Fruit fly (Drosophila melanogaster) whole organism, wandering third instar larva: ENCODE results near the gene sle.
A peak's percentile ranks its signal among the peaks of the same experiment; 100 is the strongest.
"Not testable (repeated sequence)": the region's sequence is repeated elsewhere in the genome, so short reads cannot be mapped to it uniquely, and the experiment has no call there.

Experiments
- CG9705 ChIP-seq: fragments of 200-800 bp; sonication (Bioruptor generic); optimal IDR thresholded peaks from 2 replicates; lab custom pipeline; 2018; ENCODE audit warnings: missing biosample characterization, mild to moderate bottlenecking, missing genetic modification characterization
- Dfd ChIP-seq: fragments of >200 bp; optimal IDR thresholded peaks from 2 replicates; lab custom pipeline; 2017; ENCODE audit warnings: missing biosample characterization, missing genetic modification characterization
- GATAd ChIP-seq: sonication (Bioruptor generic); optimal IDR thresholded peaks from 2 replicates; lab custom pipeline; 2016; ENCODE audit warnings: missing biosample characterization, missing genetic modification characterization
- HLH106 ChIP-seq: fragments of 200-800 bp; optimal IDR thresholded peaks from 3 replicates; lab custom pipeline; 2019; ENCODE audit warnings: missing biosample characterization, mild to moderate bottlenecking, missing genetic modification characterization, moderate library complexity
- Hnf4 ChIP-seq: fragments of 200-800 bp; sonication (Bioruptor generic); optimal IDR thresholded peaks from 2 replicates; lab custom pipeline; 2016; ENCODE audit warnings: missing biosample characterization, mild to moderate bottlenecking, missing genetic modification characterization
- Hr78 ChIP-seq: fragments of >200 bp; optimal IDR thresholded peaks from 2 replicates; lab custom pipeline; 2017; ENCODE audit warnings: missing biosample characterization, missing genetic modification characterization
- Hr83 ChIP-seq: fragments of 200-300 bp; sonication (Bioruptor generic); optimal IDR thresholded peaks from 2 replicates; lab custom pipeline; 2016; ENCODE audit warnings: missing biosample characterization, mild to moderate bottlenecking, missing genetic modification characterization, moderate library complexity; ENCODE audit not compliant: poor library complexity, severe bottlenecking
- Mio ChIP-seq: sonication (Bioruptor generic); optimal IDR thresholded peaks from 2 replicates; lab custom pipeline; 2016; ENCODE audit warnings: missing biosample characterization, missing genetic modification characterization
- Myc ChIP-seq: fragments of >200 bp; optimal IDR thresholded peaks from 2 replicates; lab custom pipeline; 2017
- OdsH ChIP-seq: fragments of 200-800 bp; sonication (Bioruptor generic); optimal IDR thresholded peaks from 2 replicates; lab custom pipeline; 2016; ENCODE audit warnings: missing biosample characterization, mild to moderate bottlenecking, missing genetic modification characterization
- Rel ChIP-seq, 2 experiments: fragments of 200-800 bp; sonication (Bioruptor generic) in 1 of 2; optimal IDR thresholded peaks; 2 replicates in 1 of 2; 3 replicates in 1 of 2; lab custom pipeline; 2016 to 2019; ENCODE audit warnings: mild to moderate bottlenecking in 2 of 2, missing biosample characterization in 2 of 2, missing genetic modification characterization in 2 of 2, moderate library complexity in 1 of 2
- Sp1 ChIP-seq: fragments of 200-800 bp; sonication (Bioruptor generic); optimal IDR thresholded peaks from 3 replicates; lab custom pipeline; 2019; ENCODE audit warnings: missing biosample characterization, mild to moderate bottlenecking, missing genetic modification characterization, moderate library complexity
- Vsx2 ChIP-seq: fragments of 200-300, 225-300 bp; sonication (Bioruptor generic); optimal IDR thresholded peaks from 2 replicates; lab custom pipeline; 2018; ENCODE audit warnings: missing biosample characterization, missing genetic modification characterization; ENCODE audit not compliant: partially characterized antibody
- br ChIP-seq: fragments of 200-800 bp; sonication (Bioruptor generic); optimal IDR thresholded peaks from 2 replicates; lab custom pipeline; 2016; ENCODE audit warnings: missing biosample characterization, missing genetic modification characterization
- dsf ChIP-seq: sonication (Bioruptor generic); optimal IDR thresholded peaks from 2 replicates; lab custom pipeline; 2016; ENCODE audit warnings: missing biosample characterization, missing genetic modification characterization, borderline replicate concordance
- ey ChIP-seq: fragments of 200-800 bp; sonication (Bioruptor generic); optimal IDR thresholded peaks from 2 replicates; lab custom pipeline; 2016; ENCODE audit warnings: missing biosample characterization, missing genetic modification characterization
- foxo ChIP-seq, 2 experiments: fragments of 200-800 bp; sonication (Bioruptor generic); optimal IDR thresholded peaks; 2 replicates in 1 of 2; 3 replicates in 1 of 2; lab custom pipeline; 2016 to 2017; ENCODE audit warnings: missing biosample characterization in 2 of 2, missing genetic modification characterization in 2 of 2
- fru ChIP-seq: fragments of 200-800 bp; sonication (Bioruptor generic); optimal IDR thresholded peaks from 3 replicates; lab custom pipeline; 2016; ENCODE audit warnings: missing biosample characterization, mild to moderate bottlenecking, missing genetic modification characterization
- h ChIP-seq: fragments of 200-800 bp; sonication (Bioruptor generic); optimal IDR thresholded peaks from 3 replicates; lab custom pipeline; 2016; ENCODE audit warnings: missing biosample characterization, mild to moderate bottlenecking, missing genetic modification characterization
- jim ChIP-seq: fragments of 175-275, 200-325 bp; sonication (Bioruptor generic); optimal IDR thresholded peaks from 2 replicates; lab custom pipeline; 2016; ENCODE audit warnings: missing biosample characterization, mild to moderate bottlenecking, missing genetic modification characterization
- pan ChIP-seq: fragments of >200 bp; optimal IDR thresholded peaks from 2 replicates; lab custom pipeline; 2017
- rgr ChIP-seq: fragments of 200-800 bp; sonication (Bioruptor generic); optimal IDR thresholded peaks from 3 replicates; lab custom pipeline; 2016; ENCODE audit warnings: missing biosample characterization, mild to moderate bottlenecking, missing genetic modification characterization
- sage ChIP-seq: fragments of 200-800 bp; sonication (Bioruptor generic); optimal IDR thresholded peaks from 2 replicates; lab custom pipeline; 2016; ENCODE audit warnings: missing biosample characterization, mild to moderate bottlenecking, missing genetic modification characterization
- sv ChIP-seq: fragments of 200-800 bp; sonication (Bioruptor generic); optimal IDR thresholded peaks from 3 replicates; lab custom pipeline; 2016; ENCODE audit warnings: missing biosample characterization, missing genetic modification characterization
- usp ChIP-seq: fragments of >200 bp; optimal IDR thresholded peaks from 2 replicates; lab custom pipeline; 2017; ENCODE audit warnings: missing biosample characterization, missing genetic modification characterization
- woc ChIP-seq: sonication (Bioruptor generic); optimal IDR thresholded peaks from 2 replicates; lab custom pipeline; 2016; ENCODE audit warnings: missing biosample characterization, mild to moderate bottlenecking, missing genetic modification characterization

The sle gene

DNA sequence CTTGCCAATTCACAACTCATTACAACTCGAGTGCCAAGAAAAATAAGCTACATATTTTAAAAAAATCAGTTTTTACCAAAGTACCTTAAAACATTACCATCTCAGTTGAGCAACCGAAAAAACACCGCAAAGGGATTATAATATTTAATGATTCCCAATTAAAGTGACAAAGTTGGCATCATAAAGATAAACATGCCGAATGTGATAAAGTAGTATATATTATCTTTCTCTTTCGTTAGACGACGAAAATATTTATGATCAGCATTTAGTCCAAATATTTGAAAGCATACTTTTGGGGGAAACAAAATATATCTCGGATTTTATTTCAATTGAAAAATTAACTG, 21.2 kb upstream of the sle start:
- TF ChIP-seq rgr (GFP tag; lab: Kevin White, UChicago), result no peak
- no peak for TF ChIP-seq Sp1 (GFP tag; lab: Kevin White, UChicago)
- TF ChIP-seq Rel (GFP tag; optimal IDR thresholded peaks at IDR 0.05; lab: Kevin White, UChicago), result no peak
- TF ChIP-seq Rel (tag; optimal IDR thresholded peaks at IDR 0.05; lab: Kevin White, UChicago), result no peak
- no peak for TF ChIP-seq ey

DNA sequence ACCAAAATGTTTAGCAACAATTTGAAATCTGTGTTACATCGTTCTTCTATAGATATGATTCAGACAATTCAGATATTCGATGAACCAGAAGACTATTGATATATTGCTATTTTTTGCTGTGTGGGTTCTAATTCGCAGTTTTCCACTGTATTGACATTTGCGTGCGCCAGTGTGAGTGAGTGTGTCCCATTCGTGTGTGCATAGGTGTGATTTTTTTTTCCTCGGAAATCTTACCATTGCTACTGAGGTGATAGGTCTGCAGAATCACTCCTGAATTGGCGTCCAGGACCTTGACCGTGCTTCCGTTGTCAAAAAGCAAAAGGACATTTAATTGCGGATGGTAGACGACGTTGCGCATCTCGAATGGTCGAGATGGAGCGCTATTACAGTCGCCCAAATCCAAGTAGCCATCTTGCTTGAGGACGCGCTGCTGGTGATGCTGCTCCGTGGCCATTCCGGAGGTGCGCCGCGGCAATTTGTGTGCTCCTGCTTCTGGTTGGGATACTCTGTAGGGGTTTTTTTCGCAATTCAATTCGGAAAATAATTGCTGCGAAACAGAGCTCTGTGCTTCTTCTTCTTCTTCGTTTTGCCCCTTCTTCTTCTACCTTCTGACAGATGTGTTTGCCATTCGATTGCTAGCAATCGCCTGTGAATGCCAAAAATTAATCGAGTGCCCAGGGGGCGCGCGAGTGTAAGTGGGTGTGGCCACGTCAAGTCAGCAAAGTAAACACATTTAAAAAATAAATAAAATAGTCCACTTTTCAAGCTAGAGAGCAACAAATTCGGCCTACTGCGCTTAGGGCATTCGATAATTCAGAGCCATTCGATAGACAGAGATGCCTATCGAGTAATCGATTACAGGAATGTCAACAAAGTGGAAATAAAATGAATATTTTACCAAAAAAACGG, 1.9 kb upstream of the sle start, which contains the start of the genes Bruce and CG12818:
Gene Bruce, minus strand, starts transcription at position 620 of the 909 bp plus-strand sequence.
Gene CG12818, plus strand, starts transcription at position 848 of the 909 bp plus-strand sequence.
- no peak for TF ChIP-seq HLH106 (tag; lab: Kevin White, UChicago)
- no peak for TF ChIP-seq jim
- no peak for TF ChIP-seq sv
- TF ChIP-seq h (GFP tag; lab: Kevin White, UChicago), result no peak
- no peak for TF ChIP-seq Hr78 (GFP tag; lab: Kevin White, UChicago)
- no peak for TF ChIP-seq Dfd
- no peak for TF ChIP-seq woc (GFP tag; lab: Kevin White, UChicago)
- TF ChIP-seq CG9705, result no peak
- no peak for TF ChIP-seq foxo (GFP tag; optimal IDR thresholded peaks at IDR 0.05; lab: Kevin White, UChicago)
- no peak for TF ChIP-seq GATAd (GFP tag; lab: Kevin White, UChicago)
- TF ChIP-seq Vsx2 (GFP tag; lab: Kevin White, UChicago), result no peak
- no peak for TF ChIP-seq Mio (GFP tag; lab: Kevin White, UChicago)
- TF ChIP-seq Rel (GFP tag; optimal IDR thresholded peaks at IDR 0.05; lab: Kevin White, UChicago), result no peak
- TF ChIP-seq Rel (tag; optimal IDR thresholded peaks at IDR 0.05; lab: Kevin White, UChicago), result no peak
- no peak for TF ChIP-seq OdsH (GFP tag; lab: Kevin White, UChicago)
- no peak for TF ChIP-seq br (GFP tag; lab: Kevin White, UChicago)
- no peak for TF ChIP-seq Hr83 (GFP tag; lab: Kevin White, UChicago)
- TF ChIP-seq Myc (lab: Kevin White, UChicago), result no peak
- no peak for TF ChIP-seq usp (GFP tag; lab: Kevin White, UChicago)
- TF ChIP-seq, all 38 proteins: peak for 0

DNA sequence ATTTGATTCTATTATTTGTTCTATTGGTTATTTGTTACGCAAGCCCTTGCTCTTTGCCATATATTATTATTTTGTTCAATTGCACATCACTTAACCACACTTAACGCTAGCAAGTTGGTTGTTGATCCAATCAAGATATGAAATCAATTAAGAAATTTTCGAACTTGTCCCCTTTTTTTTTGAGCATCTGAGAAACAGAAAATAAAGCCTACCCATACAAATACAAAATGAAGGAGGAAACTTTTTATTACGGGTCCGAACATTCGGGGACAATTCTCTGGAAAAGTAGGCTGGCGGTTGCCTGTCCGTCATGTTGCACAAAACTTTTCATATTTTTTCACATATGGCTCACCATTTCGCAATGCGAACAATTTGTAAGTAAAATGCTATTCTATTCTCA, 5.1 kb downstream of the sle start, which contains the start of gene CG12592:
Gene CG12592, plus strand, starts transcription at position 301 of the 400 bp plus-strand sequence.
- TF ChIP-seq Hnf4 (GFP tag; lab: Kevin White, UChicago); sage (GFP tag; lab: Kevin White, UChicago); Myc (lab: Kevin White, UChicago): not testable (repeated sequence)

DNA sequence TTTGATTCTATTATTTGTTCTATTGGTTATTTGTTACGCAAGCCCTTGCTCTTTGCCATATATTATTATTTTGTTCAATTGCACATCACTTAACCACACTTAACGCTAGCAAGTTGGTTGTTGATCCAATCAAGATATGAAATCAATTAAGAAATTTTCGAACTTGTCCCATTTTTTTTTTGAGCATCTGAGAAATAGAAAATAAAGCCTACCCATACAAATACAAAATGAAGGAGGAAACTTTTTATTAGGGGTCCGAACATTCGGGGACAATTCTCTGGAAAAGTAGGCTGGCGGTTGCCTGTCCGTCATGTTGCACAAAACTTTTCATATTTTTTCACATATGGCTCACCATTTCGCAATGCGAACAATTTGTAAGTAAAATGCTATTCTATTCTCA, 7.7 kb downstream of the sle start, which contains the start of gene CG18545:
Gene CG18545, plus strand, starts transcription at position 301 of the 400 bp plus-strand sequence.
- not testable (repeated sequence) for TF ChIP-seq dsf (GFP tag; lab: Kevin White, UChicago); CG9705; pan (lab: Kevin White, UChicago)

DNA sequence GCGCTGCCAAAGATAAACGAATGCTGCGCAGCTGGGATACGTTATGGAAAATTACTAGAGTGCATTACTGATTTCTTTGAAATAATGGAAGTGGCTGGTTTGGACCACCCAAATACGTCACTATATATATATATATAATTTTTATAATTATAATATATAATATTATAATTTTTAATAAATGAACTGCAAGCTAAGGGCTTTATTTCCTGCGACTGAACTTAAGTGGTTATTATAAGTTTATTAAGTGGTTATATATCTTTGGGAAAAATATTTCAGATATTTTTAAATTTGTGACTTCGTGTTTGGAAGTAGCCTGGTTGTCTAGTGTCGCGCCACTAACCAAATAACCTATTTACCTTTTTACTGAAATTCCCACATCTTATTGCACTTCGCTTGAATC, 15.5 kb downstream of the sle start, which contains the start of gene CG31406:
Gene CG31406, plus strand, starts transcription at position 301 of the 400 bp plus-strand sequence.
- TF ChIP-seq Myc (lab: Kevin White, UChicago); fru; CG9705: not testable (repeated sequence)

DNA sequence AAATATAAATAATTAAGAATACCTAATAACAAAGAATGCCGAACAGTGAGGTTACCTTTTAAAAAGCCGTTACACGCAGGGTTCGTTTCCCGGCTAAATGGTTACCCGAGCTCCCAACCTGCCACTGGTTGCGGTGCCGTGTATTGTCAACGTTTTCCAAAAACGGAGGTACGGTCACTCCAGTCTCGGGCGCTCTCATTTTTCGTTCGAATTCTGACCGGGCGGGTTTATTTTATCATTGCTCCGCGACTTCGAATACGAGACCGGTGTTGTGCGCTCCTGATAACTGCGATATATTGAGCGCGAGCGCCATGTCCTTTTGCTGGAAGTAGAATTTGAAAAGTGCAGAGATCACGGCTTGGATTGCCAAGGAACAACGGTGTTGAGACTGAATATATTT, 17.1 kb downstream of the sle start, which contains the start of gene jumu:
Gene jumu, plus strand, starts transcription at position 196 of the 400 bp plus-strand sequence.
- no peak for TF ChIP-seq pan (lab: Kevin White, UChicago)
- peak; percentile 4 for TF ChIP-seq fru
- TF ChIP-seq Hnf4 (GFP tag; lab: Kevin White, UChicago), result peak; percentile 12
- TF ChIP-seq Dfd, result no peak
- TF ChIP-seq Hr78 (GFP tag; lab: Kevin White, UChicago), result no peak
- TF ChIP-seq Sp1 (GFP tag; lab: Kevin White, UChicago), result peak; percentile 11
- TF ChIP-seq Hr83 (GFP tag; lab: Kevin White, UChicago), result peak; percentile 33
- TF ChIP-seq Rel (GFP tag; optimal IDR thresholded peaks at IDR 0.05; lab: Kevin White, UChicago), result no peak
- TF ChIP-seq Rel (tag; optimal IDR thresholded peaks at IDR 0.05; lab: Kevin White, UChicago), result peak; percentile 24
- TF ChIP-seq woc (GFP tag; lab: Kevin White, UChicago), result no peak
- TF ChIP-seq sv, result peak; percentile 7
